Fruit fly (Drosophila melanogaster) whole organism, embryonic: ENCODE data around the gene Sirt6.

ENCODE experiments used
- CG10462 ChIP-seq: fragments of 200-800 bp; sonication (Bioruptor generic); optimal IDR thresholded peaks from 2 replicates; lab custom pipeline; 2016; ENCODE audit warnings: missing biosample characterization, missing genetic modification characterization
- CG13123 ChIP-seq: fragments of 200-800 bp; sonication (Bioruptor generic); optimal IDR thresholded peaks from 2 replicates; lab custom pipeline; 2016; ENCODE audit warnings: missing biosample characterization, missing genetic modification characterization
- CG13424 ChIP-seq: fragments of 200-800 bp; sonication (Bioruptor generic); optimal IDR thresholded peaks from 2 replicates; lab custom pipeline; 2019; ENCODE audit warnings: missing biosample characterization, mild to moderate bottlenecking, missing genetic modification characterization, moderate library complexity
- CG13775 ChIP-seq: fragments of 200-800 bp; sonication (Bioruptor generic); optimal IDR thresholded peaks from 3 replicates; lab custom pipeline; 2017; ENCODE audit warnings: missing biosample characterization, mild to moderate bottlenecking, missing genetic modification characterization
- CG14441 ChIP-seq: fragments of 200-800 bp; sonication (Bioruptor generic); IDR thresholded peaks from 2 replicates; pipeline ENCODE4 v1.3.6; 2022; ENCODE audit warnings: missing biosample characterization, missing genetic modification characterization
- CG1529 ChIP-seq: fragments of 200-800 bp; sonication (Bioruptor generic); optimal IDR thresholded peaks from 3 replicates; lab custom pipeline; 2018; ENCODE audit warnings: missing biosample characterization, missing genetic modification characterization
- CG15696 ChIP-seq: fragments of 200-800 bp; sonication (Bioruptor generic); optimal IDR thresholded peaks from 2 replicates; lab custom pipeline; 2019; ENCODE audit warnings: missing biosample characterization, mild to moderate bottlenecking, missing genetic modification characterization, moderate library complexity
- CG17385 ChIP-seq: fragments of 200-800 bp; sonication (Bioruptor generic); optimal IDR thresholded peaks from 3 replicates; lab custom pipeline; 2018; ENCODE audit warnings: missing biosample characterization, mild to moderate bottlenecking, missing genetic modification characterization
- CG1792 ChIP-seq: fragments of 200-800 bp; sonication (Bioruptor generic); optimal IDR thresholded peaks from 2 replicates; lab custom pipeline; 2016; ENCODE audit warnings: missing biosample characterization, missing genetic modification characterization
- CG18476 ChIP-seq: fragments of 200-800 bp; sonication (Bioruptor generic); optimal IDR thresholded peaks from 2 replicates; lab custom pipeline; 2016; ENCODE audit warnings: missing biosample characterization, mild to moderate bottlenecking, missing genetic modification characterization
- CG18599 ChIP-seq: fragments of 200-800 bp; sonication (Bioruptor generic); optimal IDR thresholded peaks from 3 replicates; lab custom pipeline; 2017; ENCODE audit warnings: missing biosample characterization, missing genetic modification characterization, mild to moderate bottlenecking, moderate library complexity, missing genetic modification reagents
- CG31224 ChIP-seq: fragments of 200-800 bp; sonication (Bioruptor generic); IDR thresholded peaks from 2 replicates; pipeline ENCODE4 v1.3.6; 2022; ENCODE audit warnings: missing biosample characterization, missing genetic modification characterization
- CG31388 ChIP-seq: fragments of 200-800 bp; sonication (Bioruptor generic); optimal IDR thresholded peaks from 2 replicates; lab custom pipeline; 2016; ENCODE audit warnings: missing biosample characterization, missing genetic modification characterization
- CG33213 ChIP-seq: fragments of 200-800 bp; sonication (Bioruptor generic); optimal IDR thresholded peaks from 3 replicates; lab custom pipeline; 2016; ENCODE audit warnings: missing biosample characterization, missing genetic modification characterization
- CG7357 ChIP-seq: fragments of 200-800 bp; sonication (Bioruptor generic); IDR thresholded peaks from 3 replicates; pipeline ENCODE4 v1.3.6; 2022; ENCODE audit warnings: missing biosample characterization, missing genetic modification characterization
- CG7745 ChIP-seq: fragments of 200-800 bp; sonication (Bioruptor generic); optimal IDR thresholded peaks from 2 replicates; lab custom pipeline; 2018; ENCODE audit warnings: missing biosample characterization, mild to moderate bottlenecking, missing genetic modification characterization, moderate library complexity
- CG7987 ChIP-seq: fragments of 200-800 bp; sonication (Bioruptor generic); optimal IDR thresholded peaks from 2 replicates; lab custom pipeline; 2018; ENCODE audit warnings: missing biosample characterization, mild to moderate bottlenecking, missing genetic modification characterization, moderate library complexity
- CG8089 ChIP-seq: fragments of 200-800 bp; sonication (Bioruptor generic); optimal IDR thresholded peaks from 3 replicates; lab custom pipeline; 2016; ENCODE audit warnings: missing biosample characterization, missing genetic modification characterization
- CG8478 ChIP-seq: fragments of >200 bp; optimal IDR thresholded peaks from 2 replicates; lab custom pipeline; 2018
- CG9876 ChIP-seq: fragments of 200-800 bp; sonication (Bioruptor generic); optimal IDR thresholded peaks from 2 replicates; lab custom pipeline; 2016; ENCODE audit warnings: missing biosample characterization, missing genetic modification characterization
- Dip3 ChIP-seq: fragments of 200-800 bp; sonication (Bioruptor generic); optimal IDR thresholded peaks from 3 replicates; lab custom pipeline; 2016; ENCODE audit warnings: missing biosample characterization, missing genetic modification characterization
- GATAe ChIP-seq: fragments of 200-800 bp; sonication (Bioruptor generic); conservative IDR thresholded peaks from 2 replicates; pipeline ENCODE4 v1.3.6; 2022; ENCODE audit warnings: missing biosample characterization, missing genetic modification characterization
- H2.0 ChIP-seq: fragments of 200-800 bp; sonication (Bioruptor generic); IDR thresholded peaks from 2 replicates; pipeline ENCODE4 v1.3.6; 2022; ENCODE audit warnings: missing biosample characterization, missing genetic modification characterization
- Hmr ChIP-seq: fragments of 200-800 bp; sonication (Bioruptor generic); optimal IDR thresholded peaks from 3 replicates; lab custom pipeline; 2017; ENCODE audit warnings: mild to moderate bottlenecking, missing biosample characterization, missing genetic modification reagents, missing genetic modification characterization
- Hsf ChIP-seq: fragments of 200-800 bp; sonication (Bioruptor generic); optimal IDR thresholded peaks from 3 replicates; lab custom pipeline; 2016; ENCODE audit warnings: missing biosample characterization, missing genetic modification characterization
- Lpt ChIP-seq: fragments of >200 bp; optimal IDR thresholded peaks from 2 replicates; lab custom pipeline; 2018; ENCODE audit warnings: missing biosample characterization, missing genetic modification characterization
- MESR4 ChIP-seq: fragments of 200-800 bp; sonication (Bioruptor generic); optimal IDR thresholded peaks from 2 replicates; lab custom pipeline; 2018; ENCODE audit warnings: missing biosample characterization, mild to moderate bottlenecking, missing genetic modification characterization, moderate library complexity
- Mad ChIP-seq: fragments of 200-800 bp; sonication (Bioruptor generic); optimal IDR thresholded peaks from 2 replicates; lab custom pipeline; 2016; ENCODE audit warnings: missing biosample characterization, missing genetic modification characterization
- NfI ChIP-seq: fragments of 200-800 bp; sonication (Bioruptor generic); optimal IDR thresholded peaks from 3 replicates; lab custom pipeline; 2018; ENCODE audit warnings: missing biosample characterization, mild to moderate bottlenecking, missing genetic modification characterization, moderate library complexity
- PHDP ChIP-seq: fragments of 200-800 bp; sonication (Bioruptor generic); optimal IDR thresholded peaks from 3 replicates; lab custom pipeline; 2018; ENCODE audit warnings: missing biosample characterization, mild to moderate bottlenecking, missing genetic modification characterization, moderate library complexity
- Rfx ChIP-seq: fragments of 200-800 bp; sonication (Bioruptor generic); IDR thresholded peaks from 2 replicates; pipeline ENCODE4 v1.3.6; 2022; ENCODE audit warnings: missing biosample characterization, missing genetic modification characterization
- Stat92E ChIP-seq, 3 experiments: fragments of >200 bp in 2 of 3; fragments of 200-800 bp in 1 of 3; sonication (Bioruptor generic) in 1 of 3; optimal IDR thresholded peaks; 2 replicates each; lab custom pipeline; 2017 to 2019; ENCODE audit warnings: missing biosample characterization in 3 of 3, missing genetic modification characterization in 3 of 3, mild to moderate bottlenecking in 1 of 3, moderate library complexity in 1 of 3
- YL-1 ChIP-seq: fragments of 200-800 bp; sonication (Bioruptor generic); optimal IDR thresholded peaks from 3 replicates; lab custom pipeline; 2017; ENCODE audit warnings: missing biosample characterization, mild to moderate bottlenecking, missing genetic modification characterization
- bab2 ChIP-seq: fragments of 200-800 bp; sonication (Bioruptor generic); optimal IDR thresholded peaks from 2 replicates; lab custom pipeline; 2016; ENCODE audit warnings: missing biosample characterization, missing genetic modification characterization
- bcd ChIP-seq: fragments of 200-800 bp; sonication (Bioruptor generic); optimal IDR thresholded peaks from 2 replicates; lab custom pipeline; 2017; ENCODE audit warnings: missing biosample characterization, mild to moderate bottlenecking, missing genetic modification characterization
- croc ChIP-seq: fragments of 200-800 bp; sonication (Bioruptor generic); conservative IDR thresholded peaks from 3 replicates; pipeline ENCODE4 v1.3.6; 2022; ENCODE audit warnings: missing biosample characterization, missing genetic modification characterization
- gce ChIP-seq: fragments of 200-800 bp; sonication (Bioruptor generic); IDR thresholded peaks from 3 replicates; pipeline ENCODE4 v1.3.6; 2022; ENCODE audit warnings: missing biosample characterization, missing genetic modification characterization
- gcm ChIP-seq: fragments of 200-800 bp; sonication (Bioruptor generic); optimal IDR thresholded peaks from 2 replicates; lab custom pipeline; 2019; ENCODE audit warnings: missing biosample characterization, mild to moderate bottlenecking, missing genetic modification characterization, moderate library complexity
- gro ChIP-seq: fragments of 200-800 bp; sonication (Bioruptor generic); optimal IDR thresholded peaks from 2 replicates; lab custom pipeline; 2016; ENCODE audit warnings: missing biosample characterization, missing genetic modification characterization
- ind ChIP-seq: fragments of 200-800 bp; sonication (Bioruptor generic); optimal IDR thresholded peaks from 3 replicates; lab custom pipeline; 2016; ENCODE audit warnings: missing biosample characterization, missing genetic modification characterization
- kay ChIP-seq: fragments of 200-800 bp; sonication (Bioruptor generic); optimal IDR thresholded peaks from 2 replicates; lab custom pipeline; 2016; ENCODE audit warnings: missing biosample characterization, missing genetic modification characterization
- kni ChIP-seq: fragments of 200-800 bp; sonication (Bioruptor generic); optimal IDR thresholded peaks from 3 replicates; lab custom pipeline; 2017; ENCODE audit warnings: mild to moderate bottlenecking, missing biosample characterization, missing genetic modification reagents, missing genetic modification characterization
- lola ChIP-seq, 3 experiments: fragments of >200 bp in 2 of 3; fragments of 200-800 bp in 1 of 3; sonication (Bioruptor generic) in 1 of 3; optimal IDR thresholded peaks; 2 replicates each; lab custom pipeline; 2017 to 2019; ENCODE audit warnings: missing biosample characterization in 3 of 3, missing genetic modification characterization in 3 of 3, mild to moderate bottlenecking in 1 of 3, moderate library complexity in 1 of 3
- maf-S ChIP-seq: fragments of 200-800 bp; sonication (Bioruptor generic); optimal IDR thresholded peaks from 2 replicates; lab custom pipeline; 2016; ENCODE audit warnings: missing biosample characterization, missing genetic modification characterization
- otp ChIP-seq: fragments of 200-800 bp; sonication (Bioruptor generic); IDR thresholded peaks from 3 replicates; pipeline ENCODE4, ENCODE4 v1.3.6; 2022; ENCODE audit warnings: missing biosample characterization, missing genetic modification characterization
- pzg ChIP-seq: fragments of 200-800 bp; sonication (Bioruptor generic); optimal IDR thresholded peaks from 3 replicates; lab custom pipeline; 2018; ENCODE audit warnings: missing biosample characterization, mild to moderate bottlenecking, missing genetic modification characterization, moderate library complexity
- rib ChIP-seq: fragments of 200-800 bp; sonication (Bioruptor generic); IDR thresholded peaks from 2 replicates; pipeline ENCODE4 v1.3.6; 2022; ENCODE audit warnings: missing biosample characterization, missing genetic modification characterization
- ro ChIP-seq: fragments of 200-800 bp; sonication (Bioruptor generic); IDR thresholded peaks from 2 replicates; pipeline ENCODE4 v1.3.6; 2022; ENCODE audit warnings: missing biosample characterization, missing genetic modification characterization
- sens-2 ChIP-seq: fragments of 200-800 bp; sonication (Bioruptor generic); IDR thresholded peaks from 2 replicates; pipeline ENCODE4 v1.3.6; 2022; ENCODE audit warnings: missing biosample characterization, missing genetic modification characterization
- shn ChIP-seq: fragments of 200-800 bp; sonication (Bioruptor generic); optimal IDR thresholded peaks from 3 replicates; lab custom pipeline; 2016; ENCODE audit warnings: missing biosample characterization, missing genetic modification characterization
- sqz ChIP-seq: fragments of 200-800 bp; sonication (Bioruptor generic); optimal IDR thresholded peaks from 3 replicates; lab custom pipeline; 2018; ENCODE audit warnings: missing biosample characterization, mild to moderate bottlenecking, missing genetic modification characterization
- ttk ChIP-seq: fragments of 200-800 bp; sonication (Bioruptor generic); IDR thresholded peaks from 2 replicates; pipeline ENCODE4 v2.1.2; 2022; ENCODE audit warnings: missing biosample characterization, missing genetic modification characterization

The Sirt6 gene

dm6 chr3R:10261800-10262199, at the start of gene Sirt6, which contains the start of gene pont:
Gene Sirt6 (minus strand): TSS chr3R:10261849.
Gene pont (plus strand): TSS chr3R:10262123.
- no peak for TF ChIP-seq CG9876 (GFP tag; lab: Kevin White, UChicago)
- peak; percentile 63 for TF ChIP-seq CG7987 (GFP tag; lab: Kevin White, UChicago)
- peak; percentile 74 for TF ChIP-seq Hsf (GFP tag; lab: Kevin White, UChicago)
- peak; percentile 26 for TF ChIP-seq CG1792
- no peak for TF ChIP-seq sens-2 (GFP tag; lab: Robert Waterston, UW)
- TF ChIP-seq NfI, result peak; percentile 91
- peak; percentile 88 for TF ChIP-seq CG10462 (GFP tag; lab: Kevin White, UChicago)
- TF ChIP-seq CG7745, result peak; percentile 19
- peak; percentile 92 for TF ChIP-seq CG17385 (GFP tag; lab: Kevin White, UChicago)
- peak; percentile 87 for TF ChIP-seq kay (GFP tag; lab: Kevin White, UChicago)
- TF ChIP-seq H2.0 (GFP tag; lab: Robert Waterston, UW), result no peak
- peak; percentile 14 for TF ChIP-seq CG33213 (GFP tag; lab: Kevin White, UChicago)
- peak; percentile 94 for TF ChIP-seq CG15696 (tag; lab: Kevin White, UChicago)
- TF ChIP-seq shn (GFP tag; lab: Kevin White, UChicago), result peak; percentile 41
- peak; percentile 96 for TF ChIP-seq CG13775 (GFP tag; lab: Kevin White, UChicago)
- TF ChIP-seq Mad (GFP tag; lab: Kevin White, UChicago), result peak; percentile 37
- no peak for TF ChIP-seq GATAe (GFP tag; lab: Robert Waterston, UW)
- TF ChIP-seq CG8478, result no peak
- peak; percentile 89 for TF ChIP-seq CG31388 (GFP tag; lab: Kevin White, UChicago)
- TF ChIP-seq lola (GFP tag; optimal IDR thresholded peaks at IDR 0.05; lab: Kevin White, UChicago), result peak in 1 of 3 experiments; percentile 96
- TF ChIP-seq gce (GFP tag; lab: Robert Waterston, UW), result no peak
- TF ChIP-seq CG13123 (GFP tag; lab: Kevin White, UChicago), result peak; percentile 89
- TF ChIP-seq Rfx (GFP tag; lab: Robert Waterston, UW), result no peak
- TF ChIP-seq CG31224 (GFP tag; lab: Robert Waterston, UW), result no peak
- peak; percentile 96 for TF ChIP-seq croc (GFP tag; lab: Robert Waterston, UW)
- TF ChIP-seq gcm, result peak; percentile 96
- TF ChIP-seq pzg, result peak; percentile 38
- peak; percentile 30 for TF ChIP-seq CG8089 (GFP tag; lab: Kevin White, UChicago)
- peak; percentile 94 for TF ChIP-seq bcd
- TF ChIP-seq CG18599 (GFP tag; lab: Kevin White, UChicago), result peak; percentile 94
- no peak for TF ChIP-seq Lpt
- peak; percentile 90 for TF ChIP-seq YL-1 (GFP tag; lab: Kevin White, UChicago)
- TF ChIP-seq CG18476 (GFP tag; lab: Kevin White, UChicago), result peak; percentile 87
- TF ChIP-seq CG1529 (GFP tag; lab: Kevin White, UChicago), result peak; percentile 76
- TF ChIP-seq rib (GFP tag; lab: Robert Waterston, UW), result no peak
- TF ChIP-seq CG14441 (GFP tag; lab: Robert Waterston, UW), result no peak
- no peak for TF ChIP-seq ttk (GFP tag; lab: Robert Waterston, UW)
- peak; percentile 96 for TF ChIP-seq Hmr (GFP tag; lab: Kevin White, UChicago)
- peak; percentile 79 for TF ChIP-seq bab2 (GFP tag; lab: Kevin White, UChicago)
- TF ChIP-seq gro (GFP tag; lab: Kevin White, UChicago), result peak; percentile 9
- TF ChIP-seq ro, result no peak
- peak; percentile 94 for TF ChIP-seq ind (GFP tag; lab: Kevin White, UChicago)
- peak; percentile 91 for TF ChIP-seq CG7357 (GFP tag; lab: Robert Waterston, UW)
- TF ChIP-seq sqz, result peak; percentile 89
- peak; percentile 96 for TF ChIP-seq CG13424 (tag; lab: Kevin White, UChicago)
- peak; percentile 7 for TF ChIP-seq maf-S (GFP tag; lab: Kevin White, UChicago)
- peak; percentile 25 for TF ChIP-seq MESR4 (GFP tag; lab: Kevin White, UChicago)
- TF ChIP-seq Stat92E (GFP tag; optimal IDR thresholded peaks at IDR 0.05; lab: Kevin White, UChicago), result peak in 1 of 3 experiments; percentile 91
- TF ChIP-seq otp (GFP tag; lab: Robert Waterston, UW), result no peak
- TF ChIP-seq PHDP (tag; lab: Kevin White, UChicago), result peak; percentile 97
- peak; percentile 59 for TF ChIP-seq Dip3
- no peak for TF ChIP-seq kni (GFP tag; lab: Kevin White, UChicago)
